Worm (Caenorhabditis elegans) whole organism, L4 larva: ENCODE data around the gene F48F5.6.

Source experiments
- D1046.2 ChIP-seq: fragments of 200-800 bp; sonication (Bioruptor generic); IDR thresholded peaks from 2 replicates; pipeline ENCODE4 v1.3.6; 2022; ENCODE audit warnings: missing genetic modification characterization, missing compliant biosample characterization
- F49E8.2 ChIP-seq: sonication (generic microtip); optimal IDR thresholded peaks from 2 replicates; lab custom pipeline; 2016; ENCODE audit warnings: missing compliant biosample characterization, mild to moderate bottlenecking, missing genetic modification characterization, borderline replicate concordance
- Y105C5A.15 ChIP-seq: fragments of 200-800 bp; sonication (Bioruptor generic); IDR thresholded peaks from 2 replicates; pipeline ENCODE4 v1.3.6; 2022; ENCODE audit warnings: missing genetic modification characterization, missing compliant biosample characterization
- ZK546.5 ChIP-seq, 2 experiments: sonication (generic microtip); optimal IDR thresholded peaks; 2 replicates each; lab custom pipeline; 2017; ENCODE audit warnings: missing biosample characterization in 2 of 2, missing genetic modification characterization in 2 of 2
- aha-1 ChIP-seq: fragments of 150-350 bp; peaks from one replicate; lab custom pipeline; 2014; ENCODE audit warnings: missing biosample characterization, missing genetic modification characterization
- arid-1 ChIP-seq: fragments of 200-800 bp; sonication (Bioruptor generic); conservative IDR thresholded peaks from 2 replicates; pipeline ENCODE4 v1.3.6; 2022; ENCODE audit warnings: missing genetic modification reagents, missing genetic modification characterization, missing compliant biosample characterization
- ctbp-1 ChIP-seq: fragments of 200-800 bp; sonication (Bioruptor generic); IDR thresholded peaks from 2 replicates; pipeline ENCODE4 v1.3.6; 2022; ENCODE audit warnings: missing genetic modification reagents, missing genetic modification characterization, missing compliant biosample characterization
- daf-12 ChIP-seq: fragments of 150-350 bp; optimal IDR thresholded peaks from 2 replicates; lab custom pipeline; 2014; ENCODE audit warnings: missing biosample characterization, missing genetic modification reagents, missing genetic modification characterization
- daf-16 ChIP-seq, 3 experiments: sonication (generic microtip); optimal IDR thresholded peaks; 2 replicates each; lab custom pipeline; 2016 to 2017; ENCODE audit warnings: missing genetic modification characterization in 3 of 3, missing genetic modification reagents in 3 of 3, mild to moderate bottlenecking in 2 of 3, missing compliant biosample characterization in 2 of 3, missing biosample characterization in 1 of 3, moderate library complexity in 1 of 3
- daf-8 ChIP-seq: fragments of 200-800 bp; sonication (Bioruptor generic); IDR thresholded peaks from 2 replicates; pipeline ENCODE4 v1.3.6; 2022; ENCODE audit warnings: missing genetic modification characterization, missing compliant biosample characterization
- dmd-9 ChIP-seq: fragments of 200-800 bp; sonication (Bioruptor generic); IDR thresholded peaks from 2 replicates; pipeline ENCODE4 v1.3.6; 2022; ENCODE audit warnings: missing genetic modification reagents, missing genetic modification characterization, missing compliant biosample characterization
- dpl-1 ChIP-seq: fragments of 150-350 bp; optimal IDR thresholded peaks from 2 replicates; lab custom pipeline; 2014; ENCODE audit warnings: missing biosample characterization, missing genetic modification reagents, missing genetic modification characterization
- dve-1 ChIP-seq: sonication (generic microtip); optimal IDR thresholded peaks from 2 replicates; lab custom pipeline; 2017; ENCODE audit warnings: antibody characterized with exemption, mild to moderate bottlenecking, missing genetic modification characterization, missing compliant biosample characterization; ENCODE audit not compliant: insufficient read depth
- hlh-30 ChIP-seq: sonication (generic microtip); optimal IDR thresholded peaks from 2 replicates; lab custom pipeline; 2017; ENCODE audit warnings: antibody characterized with exemption, mild to moderate bottlenecking, missing genetic modification characterization, missing compliant biosample characterization; ENCODE audit not compliant: insufficient read depth
- lin-39 ChIP-seq: fragments of 150-350 bp; optimal IDR thresholded peaks from 2 replicates; lab custom pipeline; 2014; ENCODE audit warnings: missing biosample characterization, missing genetic modification reagents, missing genetic modification characterization
- lir-3 ChIP-seq: sonication (generic microtip); optimal IDR thresholded peaks from 2 replicates; lab custom pipeline; 2016; ENCODE audit warnings: mild to moderate bottlenecking, missing genetic modification characterization, missing compliant biosample characterization
- mdl-1 ChIP-seq, 2 experiments: fragments of 150-350 bp in 1 of 2; sonication (generic microtip) in 1 of 2; optimal IDR thresholded peaks; 2 replicates each; lab custom pipeline; 2014 to 2017; ENCODE audit warnings: missing biosample characterization in 2 of 2, missing genetic modification characterization in 2 of 2
- mes-2 ChIP-seq: sonication (generic microtip); optimal IDR thresholded peaks from 2 replicates; lab custom pipeline; 2016; ENCODE audit warnings: missing genotype, mild to moderate bottlenecking, missing genetic modification characterization, missing compliant biosample characterization; ENCODE audit not compliant: poor library complexity, severe bottlenecking
- nhr-11 ChIP-seq: fragments of 150-350 bp; optimal IDR thresholded peaks from 2 replicates; lab custom pipeline; 2014; ENCODE audit warnings: missing biosample characterization, missing genetic modification characterization
- nhr-42 ChIP-seq: fragments of 200-800 bp; sonication (Bioruptor generic); IDR thresholded peaks from 2 replicates; pipeline ENCODE4 v1.3.6; 2022; ENCODE audit warnings: missing genetic modification characterization, missing compliant biosample characterization
- pha-4 ChIP-seq, 2 experiments: fragments of 150-350 bp in 1 of 2; fragments of 200-800 bp in 1 of 2; sonication (Bioruptor generic) in 1 of 2; IDR thresholded peaks in 1 of 2; optimal IDR thresholded peaks in 1 of 2; 2 replicates each; pipeline versions ENCODE4 v1.3.6 to Lab custom; 2014 to 2022; ENCODE audit warnings: missing genetic modification characterization in 2 of 2, missing genetic modification reagents in 2 of 2, missing biosample characterization in 1 of 2, missing compliant biosample characterization in 1 of 2
- pqm-1 ChIP-seq: sonication (generic microtip); optimal IDR thresholded peaks from 2 replicates; lab custom pipeline; 2017; ENCODE audit warnings: missing biosample characterization, missing genetic modification characterization
- sdz-12 ChIP-seq: fragments of 200-800 bp; sonication (Bioruptor generic); optimal IDR thresholded peaks from 2 replicates; lab custom pipeline; 2018; ENCODE audit warnings: mild to moderate bottlenecking, missing genetic modification characterization, missing compliant biosample characterization
- set-16 ChIP-seq: fragments of 200-800 bp; sonication (Bioruptor generic); IDR thresholded peaks from 2 replicates; pipeline ENCODE4 v1.3.6; 2022; ENCODE audit warnings: missing genetic modification reagents, missing genetic modification characterization, missing compliant biosample characterization
- snpc-4 ChIP-seq: fragments of 150-350 bp; optimal IDR thresholded peaks from 2 replicates; lab custom pipeline; 2014; ENCODE audit warnings: missing biosample characterization, missing genetic modification characterization
- unc-62 ChIP-seq, 3 experiments: fragments of 150-350 bp in 1 of 3; sonication (generic microtip); optimal IDR thresholded peaks in 2 of 3; peaks in 1 of 3; 1 replicate in 1 of 3; 2 replicates in 2 of 3; lab custom pipeline; 2014 to 2017; ENCODE audit warnings: missing biosample characterization in 3 of 3, missing genetic modification characterization in 3 of 3, missing genetic modification reagents in 3 of 3, missing genotype in 1 of 3
- vab-7 ChIP-seq: fragments of 200-800 bp; sonication (Bioruptor generic); IDR thresholded peaks from 2 replicates; pipeline ENCODE4 v1.3.6; 2022; ENCODE audit warnings: missing genetic modification reagents, missing genetic modification characterization, missing compliant biosample characterization

F48F5.6 gene

ce11 chrV:20460808-20461207 is 7.8 kb upstream of the F48F5.6 start, which contains the start of gene B0250.18:
Gene B0250.18 (minus strand): TSS chrV:20460908.
- no peak for TF ChIP-seq lin-39
- peak; percentile 9 for TF ChIP-seq aha-1 (tag; lab: Kevin White, UChicago)
- TF ChIP-seq mes-2 (tag; lab: Kevin White, UChicago): no peak
- no peak for TF ChIP-seq ZK546.5 (tag; optimal IDR thresholded peaks at IDR 0.05; lab: Kevin White, UChicago)
- no peak for TF ChIP-seq pha-4 (GFP tag; IDR thresholded peaks at IDR 0.05; lab: Robert Waterston, UW)
- no peak for TF ChIP-seq pha-4 (tag; optimal IDR thresholded peaks at IDR 0.05; lab: Kevin White, UChicago)
- no peak for TF ChIP-seq arid-1 (GFP tag; lab: Robert Waterston, UW)

DNA sequence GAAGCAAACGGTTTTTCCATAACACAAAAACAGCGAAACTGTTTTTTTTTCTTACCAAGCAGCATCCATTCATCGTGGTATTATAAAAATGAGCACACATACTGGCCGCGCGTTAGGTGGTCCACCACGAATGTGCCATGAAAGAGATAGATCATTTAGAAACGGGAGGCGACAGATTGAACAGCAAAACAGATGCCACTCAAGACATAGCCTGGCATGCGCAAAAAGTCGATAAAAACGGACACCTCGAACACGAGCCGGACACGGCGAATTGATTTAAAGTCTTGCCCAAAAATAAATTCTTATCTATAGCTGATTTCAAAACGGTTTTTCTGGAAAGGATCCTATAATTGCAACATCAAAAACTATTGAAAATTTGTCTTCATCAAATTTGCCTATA is 4.2 kb upstream of the F48F5.6 start:
- TF ChIP-seq aha-1 (tag; lab: Kevin White, UChicago) (peak; percentile 97), hlh-30 (tag; lab: Kevin White, UChicago) (peak; percentile 41), D1046.2 (GFP tag; lab: Robert Waterston, UW) (no peak)

DNA sequence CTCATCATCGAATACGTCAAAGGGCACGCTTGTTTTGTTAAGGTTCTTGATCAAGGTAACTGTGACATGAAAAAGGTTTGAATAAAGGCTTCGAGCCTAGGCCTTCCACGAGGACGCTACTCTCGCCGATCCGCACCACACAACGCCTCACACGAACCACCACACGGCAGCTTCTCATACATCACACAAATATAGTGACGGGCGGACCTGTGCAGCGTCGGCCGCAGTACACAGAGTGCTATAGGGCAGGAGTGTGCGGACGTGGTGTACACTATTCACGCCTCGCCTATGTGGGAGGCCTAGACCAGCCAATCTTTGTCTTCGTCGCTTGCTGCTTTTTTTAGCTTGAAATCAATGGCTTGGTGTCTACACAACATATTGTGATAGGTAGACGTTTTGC is 2.7 kb upstream of the F48F5.6 start:
- TF ChIP-seq nhr-42 (GFP tag; lab: Robert Waterston, UW) (no peak), dve-1 (tag; lab: Kevin White, UChicago) (no peak), F49E8.2 (no peak), snpc-4 (peak; percentile 84)

- no peak for TF ChIP-seq ctbp-1 (GFP tag; lab: Robert Waterston, UW)
- no peak for TF ChIP-seq pha-4 (GFP tag; IDR thresholded peaks at IDR 0.05; lab: Robert Waterston, UW)
- no peak for TF ChIP-seq pha-4 (tag; optimal IDR thresholded peaks at IDR 0.05; lab: Kevin White, UChicago)
- no peak for TF ChIP-seq lir-3 (tag; lab: Kevin White, UChicago)
- TF ChIP-seq mdl-1 (tag; optimal IDR thresholded peaks at IDR 0.05; lab: Kevin White, UChicago): no peak
- TF ChIP-seq dmd-9 (GFP tag; lab: Robert Waterston, UW): no peak
- TF ChIP-seq daf-16 (GFP tag; optimal IDR thresholded peaks at IDR 0.05; lab: Kevin White, UChicago): no peak
- no peak for TF ChIP-seq daf-16 (tag; optimal IDR thresholded peaks at IDR 0.05; lab: Kevin White, UChicago)
- no peak for TF ChIP-seq pqm-1 (tag; lab: Kevin White, UChicago)
- TF ChIP-seq Y105C5A.15 (GFP tag; lab: Robert Waterston, UW): no peak
- TF ChIP-seq ZK546.5 (tag; optimal IDR thresholded peaks at IDR 0.05; lab: Kevin White, UChicago): no peak
- no peak for TF ChIP-seq dpl-1 (GFP tag; lab: Kevin White, UChicago)
- TF ChIP-seq arid-1 (GFP tag; lab: Robert Waterston, UW): no peak
Observed at ce11 chrV:20453811-20454210, 827 bp upstream of the F48F5.6 start, which contains the start of gene srd-70. Gene srd-70 (plus strand): TSS chrV:20454111.

- TF ChIP-seq nhr-11: peak; percentile 41
- no peak for TF ChIP-seq daf-8 (GFP tag; lab: Robert Waterston, UW)
Observed at ce11 chrV:20451793-20452192, 1.2 kb downstream of the F48F5.6 start.

DNA sequence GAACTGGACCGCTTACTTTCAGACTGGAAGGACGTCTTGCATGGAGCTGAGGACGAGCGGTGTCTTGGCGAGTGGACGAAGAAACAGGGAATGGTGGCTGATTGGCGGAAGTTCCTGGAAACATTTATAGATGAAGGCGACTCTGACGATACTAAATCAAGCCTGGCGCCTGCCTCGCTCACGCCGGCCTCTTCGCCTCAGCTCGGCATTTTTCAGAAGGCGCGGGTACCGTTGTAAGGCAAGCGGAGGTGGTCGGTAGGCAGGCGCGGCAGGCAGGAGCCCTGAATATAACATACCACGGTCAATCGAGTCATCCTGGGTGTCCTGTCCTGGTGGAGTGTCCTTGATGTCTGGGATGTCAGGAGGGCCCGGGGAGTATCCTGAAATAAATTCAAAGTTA is 7.1 kb downstream of the F48F5.6 start:
- peak; percentile 83 for TF ChIP-seq set-16
- no peak for TF ChIP-seq dpl-1 (GFP tag; lab: Kevin White, UChicago)
- peak in 1 of 2 experiments; percentile 83 for TF ChIP-seq unc-62 (GFP tag; optimal IDR thresholded peaks at IDR 0.05 in 1 of 2; lab: Kevin White, UChicago)
- TF ChIP-seq unc-62 (tag; optimal IDR thresholded peaks at IDR 0.05; lab: Kevin White, UChicago): no peak
- no peak for TF ChIP-seq sdz-12 (GFP tag; lab: Kevin White, UChicago)
- no peak for TF ChIP-seq daf-12 (tag; lab: Kevin White, UChicago)

DNA sequence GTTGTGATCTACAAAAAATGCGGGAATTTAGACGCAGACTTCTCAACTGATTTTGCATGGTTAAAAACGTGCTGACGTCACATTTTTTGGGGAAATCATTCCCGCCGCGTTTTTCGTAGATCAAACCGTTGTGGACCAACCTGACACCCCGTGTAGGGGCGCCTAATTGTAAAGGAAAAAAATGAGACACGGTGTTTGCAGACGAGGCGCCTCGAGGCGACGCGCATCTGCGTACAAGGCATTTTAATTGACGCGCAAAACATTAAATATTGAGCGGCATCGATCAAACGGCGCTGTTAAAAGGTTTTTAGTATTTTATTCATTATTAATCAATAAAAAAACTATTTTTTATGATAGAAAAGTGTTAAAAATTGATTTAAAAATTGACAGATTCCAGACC is 21.6 kb downstream of the F48F5.6 start:
- TF ChIP-seq vab-7 (GFP tag; lab: Robert Waterston, UW): 0 out of 2 replicates have a peak, but pooled peaks have one; percentile 16
